Fruit fly (Drosophila melanogaster): ENCODE results near the gene CG8993.

CG8993 gene

DNA sequence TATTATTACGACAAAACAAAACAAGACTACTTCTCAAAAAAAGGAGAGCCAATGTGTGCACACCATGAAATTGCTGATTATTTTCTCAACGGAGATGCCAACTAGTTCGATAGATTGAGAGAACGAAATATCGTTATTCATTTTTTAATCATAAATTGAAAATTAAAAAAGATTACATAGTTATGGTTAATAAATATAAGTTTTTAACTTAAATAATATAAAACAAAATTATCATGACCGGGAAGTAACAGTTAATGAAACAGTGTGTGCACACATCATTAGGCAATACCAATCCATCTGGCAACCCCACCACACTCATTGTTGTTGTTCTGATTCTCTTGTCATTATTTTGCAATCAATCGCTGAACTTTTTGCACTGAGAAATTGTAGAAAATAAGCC lies at the start of gene CG8993, which contains the start of gene CG1317:
TSS of gene CG8993 (plus strand) at position 318 of the 400 bp plus-strand sequence.
TSS of gene CG1317 (minus strand) at position 58 of the 400 bp plus-strand sequence.
- TF ChIP-seq topi (GFP tag; optimal IDR thresholded peaks at IDR 0.05) = no peak
- peak; percentile 42 for TF ChIP-seq svp (GFP tag)
- peak; percentile 26 for TF ChIP-seq acj6 (GFP tag; optimal IDR thresholded peaks at IDR 0.05)
- TF ChIP-seq Blimp-1 (GFP tag; optimal IDR thresholded peaks at IDR 0.05) = no peak
- peak; percentile 48 for TF ChIP-seq OdsH (GFP tag; optimal IDR thresholded peaks at IDR 0.05)
- TF ChIP-seq CG3032 (tag; optimal IDR thresholded peaks at IDR 0.05) = peak; percentile 44
- TF ChIP-seq CG7368 (GFP tag; optimal IDR thresholded peaks at IDR 0.05) = peak; percentile 8
- TF ChIP-seq Sox14 (GFP tag; optimal IDR thresholded peaks at IDR 0.05) = peak; percentile 32
- no peak for TF ChIP-seq Eip75B (GFP tag; optimal IDR thresholded peaks at IDR 0.05)
- TF ChIP-seq dsx (GFP tag; optimal IDR thresholded peaks at IDR 0.05; ENCODE audit: poor library complexity, severe bottlenecking) = peak; percentile 31
- TF ChIP-seq CG32006 (GFP tag; optimal IDR thresholded peaks at IDR 0.05) = peak; percentile 17
- TF ChIP-seq Hr38 (GFP tag; optimal IDR thresholded peaks at IDR 0.05) = no peak
- TF ChIP-seq CG4318 (GFP tag; optimal IDR thresholded peaks at IDR 0.05) = no peak
- no peak for TF ChIP-seq Sox102F (GFP tag; optimal IDR thresholded peaks at IDR 0.05)
- TF ChIP-seq lz (GFP tag; optimal IDR thresholded peaks at IDR 0.05) = peak; percentile 22
- peak; percentile 43 for TF ChIP-seq CG10631 (GFP tag; optimal IDR thresholded peaks at IDR 0.05)
- TF ChIP-seq fd59A (GFP tag; optimal IDR thresholded peaks at IDR 0.05) = no peak
- peak; percentile 11 for TF ChIP-seq CG3919 (GFP tag; optimal IDR thresholded peaks at IDR 0.05)
- peak; percentile 67 for TF ChIP-seq achi (GFP tag; optimal IDR thresholded peaks at IDR 0.05)
- peak; percentile 20 for TF ChIP-seq Eip78C (GFP tag)
- peak; percentile 5 for TF ChIP-seq pdm3 (GFP tag; optimal IDR thresholded peaks at IDR 0.05)
- peak; percentile 24 for TF ChIP-seq cyc (GFP tag; optimal IDR thresholded peaks at IDR 0.05)
- TF ChIP-seq Ets96B (tag; optimal IDR thresholded peaks at IDR 0.05) = no peak

DNA sequence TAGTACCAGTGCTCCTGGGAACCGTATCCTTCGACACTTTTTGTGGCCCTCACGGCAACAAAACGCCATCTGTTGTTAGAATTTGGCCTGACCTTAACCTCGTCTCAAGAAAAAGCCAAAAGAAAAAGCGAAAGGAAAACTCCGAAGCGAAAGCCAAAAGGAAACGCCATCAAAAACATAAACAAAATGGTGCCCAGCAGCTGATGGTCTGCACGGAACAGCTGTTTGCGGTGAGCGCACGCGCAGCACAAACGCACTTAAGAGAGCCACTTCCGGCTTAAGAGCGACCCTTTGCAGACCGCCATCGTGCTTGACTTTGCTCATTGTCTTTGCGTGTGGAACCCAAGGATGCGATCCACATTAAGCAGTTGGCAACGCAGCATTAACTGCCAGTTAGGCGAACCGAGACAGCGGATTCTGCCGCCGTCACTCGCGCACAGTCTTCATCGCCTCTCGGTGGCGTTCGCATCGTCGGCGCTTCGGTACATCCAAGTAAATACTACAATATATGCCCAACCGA lies 49.7 kb upstream of the CG8993 start, which contains the start of gene MsR1:
TSS of gene MsR1 (plus strand) at position 437 of the 520 bp plus-strand sequence.
- TF ChIP-seq svp (GFP tag) (peak; percentile 1), topi (GFP tag; optimal IDR thresholded peaks at IDR 0.05) (no peak), CG3919 (GFP tag; optimal IDR thresholded peaks at IDR 0.05) (no peak), dsx (GFP tag; optimal IDR thresholded peaks at IDR 0.05; ENCODE audit: poor library complexity, severe bottlenecking) (no peak)

DNA sequence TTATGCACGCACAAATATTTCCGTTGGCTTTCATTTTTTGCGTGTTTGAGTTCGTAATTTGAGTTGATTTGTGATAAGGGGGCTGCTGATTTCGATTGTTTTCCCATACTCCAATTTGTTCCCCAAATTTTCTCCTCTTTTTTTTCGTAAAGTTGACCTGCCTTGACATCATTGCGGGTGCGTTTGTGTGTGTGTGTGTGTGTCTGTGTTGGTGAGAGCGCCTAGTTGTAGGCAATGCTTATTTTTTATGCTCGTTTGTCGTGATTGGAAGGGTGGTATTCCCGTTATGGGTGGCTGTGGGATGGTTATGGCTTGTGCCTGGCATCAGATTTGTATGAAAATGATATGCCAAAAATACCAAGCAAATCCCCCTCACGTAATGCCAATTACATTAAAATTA lies 46.7 kb upstream of the CG8993 start:
- TF ChIP-seq Sox14 (GFP tag; optimal IDR thresholded peaks at IDR 0.05) = no peak
- TF ChIP-seq esn (GFP tag; optimal IDR thresholded peaks at IDR 0.05) = no peak
- TF ChIP-seq CG15336 (GFP tag; IDR thresholded peaks at IDR 0.05) = no peak

DNA sequence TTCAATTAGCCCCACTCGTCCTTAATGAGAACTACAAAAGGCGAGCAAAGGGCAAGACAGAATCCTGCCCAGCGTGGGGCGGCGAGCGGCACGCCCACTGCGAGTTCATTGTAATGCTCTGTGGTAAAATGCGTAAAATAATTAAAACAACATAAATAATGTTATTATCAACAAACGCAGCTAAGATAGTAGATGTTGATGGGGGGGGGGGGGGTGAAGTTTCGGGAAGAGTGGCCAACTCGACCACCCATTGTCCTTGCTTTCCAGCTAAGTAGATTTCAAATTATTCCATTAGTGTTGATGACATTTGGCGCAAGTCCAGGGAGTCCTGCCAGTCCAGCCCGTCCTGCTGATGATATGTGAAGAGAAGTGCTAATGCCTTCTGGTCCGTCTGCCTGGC lies 43.2 kb upstream of the CG8993 start:
- TF ChIP-seq Ets96B (tag; optimal IDR thresholded peaks at IDR 0.05) (no peak), Met (GFP tag; optimal IDR thresholded peaks at IDR 0.05) (no peak), net (GFP tag; optimal IDR thresholded peaks at IDR 0.05) (no peak), topi (GFP tag; optimal IDR thresholded peaks at IDR 0.05) (no peak), CG4318 (GFP tag; optimal IDR thresholded peaks at IDR 0.05) (no peak), Blimp-1 (GFP tag; optimal IDR thresholded peaks at IDR 0.05) (no peak), Hr38 (GFP tag; optimal IDR thresholded peaks at IDR 0.05) (no peak), CG16779 (tag; optimal IDR thresholded peaks at IDR 0.05) (no peak), fkh (GFP tag; optimal IDR thresholded peaks at IDR 0.05) (no peak), CG34406 (GFP tag; optimal IDR thresholded peaks at IDR 0.05) (no peak), CG11902 (GFP tag; optimal IDR thresholded peaks at IDR 0.05) (no peak), Gug (GFP tag; IDR thresholded peaks at IDR 0.05) (no peak), CG8119 (GFP tag; IDR thresholded peaks at IDR 0.05) (no peak), CG15336 (GFP tag; IDR thresholded peaks at IDR 0.05) (no peak), CG6163 (GFP tag; IDR thresholded peaks at IDR 0.05) (no peak)

DNA sequence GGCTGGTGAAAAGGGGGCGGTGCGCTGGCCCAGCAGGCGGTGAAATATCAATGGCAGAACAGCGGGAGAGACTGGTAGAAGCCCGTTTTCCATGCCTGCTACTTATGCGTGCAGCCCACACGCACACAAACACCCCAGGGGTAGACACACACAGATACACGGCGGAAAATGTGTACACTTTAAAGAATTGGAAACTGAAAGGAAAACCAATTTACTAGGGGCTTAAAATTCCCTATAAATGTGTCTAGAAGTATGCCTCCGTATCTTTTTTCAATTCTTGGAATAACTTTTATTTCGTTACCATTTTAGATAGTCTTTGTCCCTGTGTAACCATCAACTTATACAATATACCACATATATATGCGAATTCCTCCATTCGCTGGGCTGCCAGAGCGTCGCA lies 39.8 kb upstream of the CG8993 start:
- TF ChIP-seq Sox15 (GFP tag; optimal IDR thresholded peaks at IDR 0.05) (no peak), CG8319 (GFP tag; optimal IDR thresholded peaks at IDR 0.05) (no peak), Ets96B (tag; optimal IDR thresholded peaks at IDR 0.05) (no peak), svp (GFP tag) (peak; percentile 39), dac (GFP tag; optimal IDR thresholded peaks at IDR 0.05) (no peak), CG6792 (GFP tag; optimal IDR thresholded peaks at IDR 0.05) (no peak)

All from whole organism, prepupa.